Fruit fly (Drosophila melanogaster): Measurements from ENCODE around the gene CASK.
A peak's percentile ranks its signal among the peaks of the same experiment; 100 is the strongest.

CASK gene

DNA sequence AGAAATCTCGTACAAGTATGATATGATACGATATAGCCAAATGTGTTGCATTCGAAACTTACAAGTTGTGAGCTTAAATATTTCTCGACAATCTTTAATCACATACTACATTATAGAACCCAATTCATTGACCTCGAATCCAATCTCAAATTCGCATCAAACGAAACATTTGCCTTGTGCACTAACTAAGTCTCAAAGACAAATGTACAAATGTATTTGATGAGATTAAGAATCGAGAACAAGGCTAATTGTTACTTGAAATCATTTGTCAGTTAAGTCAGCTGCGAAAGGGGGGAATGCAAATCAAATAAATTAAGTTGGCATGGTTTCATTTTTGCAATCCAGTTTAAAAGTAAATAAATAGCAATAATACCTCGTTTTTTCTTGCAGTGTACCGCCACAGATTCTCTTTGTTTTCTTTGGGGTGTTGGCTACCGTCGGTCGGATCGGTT is 16.1 kb upstream of the CASK start (continued):
- TF ChIP-seq CG12659 (GFP tag; optimal IDR thresholded peaks at IDR 0.05) (peak; percentile 17), CG15269 (tag; optimal IDR thresholded peaks at IDR 0.05) (peak; percentile 36), dmrt11E (tag; optimal IDR thresholded peaks at IDR 0.05) (peak; percentile 16), tgo (GFP tag; IDR thresholded peaks at IDR 0.05) (no peak), CG12219 (GFP tag; optimal IDR thresholded peaks at IDR 0.05) (no peak), CG9932 (GFP tag; IDR thresholded peaks at IDR 0.05) (no peak), dmrt99B (tag; optimal IDR thresholded peaks at IDR 0.05) (peak; percentile 59), Sox100B (GFP tag; optimal IDR thresholded peaks at IDR 0.05) (peak; percentile 43), CG17568 (GFP tag; optimal IDR thresholded peaks at IDR 0.05) (no peak), grau (tag; optimal IDR thresholded peaks at IDR 0.05) (peak; percentile 31), Sox102F (GFP tag; optimal IDR thresholded peaks at IDR 0.05) (peak; percentile 60), nom (GFP tag; optimal IDR thresholded peaks at IDR 0.05) (peak; percentile 29), CG18262 (tag; optimal IDR thresholded peaks at IDR 0.05) (peak; percentile 65), Eip74EF (GFP tag; optimal IDR thresholded peaks at IDR 0.05) (peak in 1 of 2 experiments; percentile 63), lola (GFP tag; optimal IDR thresholded peaks at IDR 0.05) (peak in 1 of 3 experiments; percentile 28), MESR4 (GFP tag; optimal IDR thresholded peaks at IDR 0.05) (no peak), CG7556 (GFP tag; optimal IDR thresholded peaks at IDR 0.05) (peak; percentile 42), CG18619 (GFP tag; optimal IDR thresholded peaks at IDR 0.05) (peak; percentile 25), CG2712 (tag; optimal IDR thresholded peaks at IDR 0.05) (peak; percentile 29), nerfin-1 (tag; optimal IDR thresholded peaks at IDR 0.05) (peak; percentile 14), CG3847 (GFP tag; IDR thresholded peaks at IDR 0.05) (no peak), ems (GFP tag; optimal IDR thresholded peaks at IDR 0.05) (no peak), ranshi (GFP tag; IDR thresholded peaks at IDR 0.05) (0 out of 2 replicates have a peak, but pooled peaks have one; percentile 11), org-1 (GFP tag; optimal IDR thresholded peaks at IDR 0.05) (peak; percentile 60), pum (GFP tag; optimal IDR thresholded peaks at IDR 0.05) (peak; percentile 39), phol (tag; optimal IDR thresholded peaks at IDR 0.05) (peak; percentile 33), CG3163 (GFP tag; optimal IDR thresholded peaks at IDR 0.05) (no peak), nmo (GFP tag; optimal IDR thresholded peaks at IDR 0.05) (peak; percentile 57), Bgb (GFP tag; IDR thresholded peaks at IDR 0.05; ENCODE audit: partially characterized antibody) (no peak), tio (GFP tag; optimal IDR thresholded peaks at IDR 0.05) (peak; percentile 15), chif (GFP tag; optimal IDR thresholded peaks at IDR 0.05) (peak; percentile 29 to 63), sens-2 (GFP tag; IDR thresholded peaks at IDR 0.05) (no peak), ATbp (GFP tag; optimal IDR thresholded peaks at IDR 0.05) (peak; percentile 13), gcm (GFP tag; optimal IDR thresholded peaks at IDR 0.05) (peak; percentile 26), CG2678 (tag; optimal IDR thresholded peaks at IDR 0.05) (peak; percentile 32), row (GFP tag; IDR thresholded peaks at IDR 0.05) (peak; percentile 14; the same call in 1 of the 3 replicates), CG1602 (GFP tag; optimal IDR thresholded peaks at IDR 0.05) (peak; percentile 8), lbe (GFP tag; optimal IDR thresholded peaks at IDR 0.05) (peak; percentile 24), jing (GFP tag; optimal IDR thresholded peaks at IDR 0.05) (peak; percentile 16), CG1603 (tag; optimal IDR thresholded peaks at IDR 0.05) (peak; percentile 61), Side (GFP tag; optimal IDR thresholded peaks at IDR 0.05) (no peak), sug (tag; optimal IDR thresholded peaks at IDR 0.05) (no peak), Hr3 (GFP tag; optimal IDR thresholded peaks at IDR 0.05) (peak; percentile 12), CG9609 (GFP tag; optimal IDR thresholded peaks at IDR 0.05) (peak; percentile 22), CG12391 (tag; optimal IDR thresholded peaks at IDR 0.05) (peak; percentile 15), ewg (GFP tag; optimal IDR thresholded peaks at IDR 0.05) (peak; percentile 23), Blimp-1 (GFP tag; optimal IDR thresholded peaks at IDR 0.05) (peak; percentile 7), Myb (GFP tag; optimal IDR thresholded peaks at IDR 0.05) (peak; percentile 8), CG11723 (GFP tag; optimal IDR thresholded peaks at IDR 0.05) (peak; percentile 4)
